Worm (Caenorhabditis elegans) whole organism, L4 larva: ENCODE data around the gene Y4C6B.4.

Experiments used
- ceh-20 ChIP-seq: fragments of 200-800 bp; sonication (Bioruptor generic); IDR thresholded peaks from 2 replicates; pipeline ENCODE4 v1.3.6; 2022; ENCODE audit warnings: missing genetic modification reagents, missing genetic modification characterization, missing compliant biosample characterization
- php-3 ChIP-seq: fragments of 200-800 bp; sonication (Bioruptor generic); IDR thresholded peaks from 2 replicates; pipeline ENCODE4 v1.3.6; 2022; ENCODE audit warnings: missing genetic modification reagents, missing genetic modification characterization, missing compliant biosample characterization
- skn-1 ChIP-seq: fragments of 150-350 bp; optimal IDR thresholded peaks from 2 replicates; lab custom pipeline; 2014; ENCODE audit warnings: missing biosample characterization, missing genetic modification characterization

ce11 chrIV:5344168-5344567 is 17.9 kb downstream of the Y4C6B.4 start:
- TF ChIP-seq php-3 (GFP tag; lab: Robert Waterston, UW) = no peak
- no peak for TF ChIP-seq ceh-20 (GFP tag; lab: Robert Waterston, UW)
- no peak for TF ChIP-seq skn-1 (tag; lab: Kevin White, UChicago)
